Fruit fly (Drosophila melanogaster) whole organism, embryonic: Measurements from ENCODE around the gene tmod.

Experiments
- CG32772 ChIP-seq: fragments of 200-800 bp; sonication (Bioruptor generic); IDR thresholded peaks from 2 replicates; pipeline ENCODE4 v1.3.6; 2022; ENCODE audit warnings: missing biosample characterization, missing genetic modification characterization
- CG6272 ChIP-seq: fragments of 200-800 bp; sonication (Bioruptor generic); IDR thresholded peaks from 2 replicates; pipeline ENCODE4 v1.3.6; 2022; ENCODE audit warnings: missing biosample characterization, missing genetic modification characterization
- bab2 ChIP-seq: fragments of 200-800 bp; sonication (Bioruptor generic); optimal IDR thresholded peaks from 2 replicates; lab custom pipeline; 2016; ENCODE audit warnings: missing biosample characterization, missing genetic modification characterization
- en ChIP-seq: fragments of 200-800 bp; sonication (Bioruptor generic); optimal IDR thresholded peaks from 2 replicates; lab custom pipeline; 2016; ENCODE audit warnings: missing biosample characterization, missing genetic modification characterization
- fd102C ChIP-seq: fragments of 200-800 bp; sonication (Bioruptor generic); optimal IDR thresholded peaks from 2 replicates; lab custom pipeline; 2018; ENCODE audit warnings: missing biosample characterization, mild to moderate bottlenecking, missing genetic modification characterization, moderate library complexity
- h ChIP-seq: fragments of >200 bp; optimal IDR thresholded peaks from 2 replicates; lab custom pipeline; 2017
- ken ChIP-seq: fragments of 200-800 bp; sonication (Bioruptor generic); IDR thresholded peaks from 3 replicates; pipeline ENCODE4 v1.3.6; 2022; ENCODE audit warnings: missing biosample characterization, missing genetic modification characterization
- lola ChIP-seq, 3 experiments: fragments of >200 bp in 2 of 3; fragments of 200-800 bp in 1 of 3; sonication (Bioruptor generic) in 1 of 3; optimal IDR thresholded peaks; 2 replicates each; lab custom pipeline; 2017 to 2019; ENCODE audit warnings: missing biosample characterization in 3 of 3, missing genetic modification characterization in 3 of 3, mild to moderate bottlenecking in 1 of 3, moderate library complexity in 1 of 3
- nmo ChIP-seq: fragments of 200-800 bp; sonication (Bioruptor generic); optimal IDR thresholded peaks from 2 replicates; lab custom pipeline; 2018; ENCODE audit warnings: missing biosample characterization, mild to moderate bottlenecking, missing genetic modification characterization, moderate library complexity
- schlank ChIP-seq: fragments of 200-800 bp; sonication (Bioruptor generic); optimal IDR thresholded peaks from 2 replicates; lab custom pipeline; 2018; ENCODE audit warnings: missing biosample characterization, mild to moderate bottlenecking, missing genetic modification characterization
- sob ChIP-seq: fragments of 200-800 bp; sonication (Bioruptor generic); IDR thresholded peaks from 2 replicates; pipeline ENCODE4 v1.3.6; 2022; ENCODE audit warnings: missing biosample characterization, missing genetic modification characterization
- toy ChIP-seq: fragments of 200-800 bp; sonication (Bioruptor generic); IDR thresholded peaks from 2 replicates; pipeline ENCODE4 v1.3.6; 2022; ENCODE audit warnings: missing biosample characterization, missing genetic modification characterization
- vvl ChIP-seq: fragments of 200-800 bp; sonication (Bioruptor generic); IDR thresholded peaks from 2 replicates; pipeline ENCODE4 v1.3.6; 2022; ENCODE audit warnings: missing biosample characterization, missing genetic modification characterization

DNA sequence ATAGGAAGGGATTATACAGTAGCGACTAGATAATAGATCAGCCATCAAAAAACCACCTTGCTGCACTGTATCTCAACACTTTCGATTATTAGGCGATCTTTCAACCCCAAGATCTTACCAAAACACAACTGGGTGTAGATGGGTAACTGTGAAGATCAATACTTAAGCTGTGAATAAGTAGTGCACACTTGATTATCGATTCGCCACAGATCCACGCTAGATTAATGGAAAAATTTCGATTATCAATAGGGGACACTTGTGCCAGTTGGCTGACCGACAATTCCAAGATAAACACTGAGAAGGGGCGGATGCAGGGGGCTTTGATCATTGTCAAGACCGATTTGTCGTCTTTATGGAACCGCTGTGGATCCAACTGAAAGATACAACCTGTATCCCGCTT lies 46.7 kb downstream of the tmod start, which contains the start of gene CG9702:
- TF ChIP-seq h (lab: Kevin White, UChicago): no peak
- no peak for TF ChIP-seq bab2
- TF ChIP-seq lola (GFP tag; optimal IDR thresholded peaks at IDR 0.05; lab: Kevin White, UChicago): no peak
- TF ChIP-seq fd102C: no peak
- no peak for TF ChIP-seq toy (GFP tag; lab: Robert Waterston, UW)
- no peak for TF ChIP-seq vvl (GFP tag; lab: Robert Waterston, UW)
- TF ChIP-seq ken: no peak
- no peak for TF ChIP-seq CG32772 (GFP tag; lab: Robert Waterston, UW)
- TF ChIP-seq schlank (tag; lab: Kevin White, UChicago): no peak
- no peak for TF ChIP-seq sob (GFP tag; lab: Robert Waterston, UW)
- TF ChIP-seq nmo (GFP tag; lab: Kevin White, UChicago): no peak
- no peak for TF ChIP-seq CG6272 (GFP tag; lab: Robert Waterston, UW)
- TF ChIP-seq en (GFP tag; lab: Kevin White, UChicago): no peak
